Worm (Caenorhabditis elegans): ENCODE data around the gene his-64.
A peak's percentile ranks its signal among the peaks of the same experiment; 100 is the strongest.
"Not testable (repeated sequence)": the region's sequence is repeated elsewhere in the genome, so short reads cannot be mapped to it uniquely, and the experiment has no call there.

The his-64 gene

ce11 chrIV:11403288-11403991, 3.5 kb upstream of the his-64 start, which contains the start of the genes memi-3 and cyp-31A2:
TSS of gene memi-3 (minus strand) at chrIV:11403338.
TSS of gene cyp-31A2 (plus strand) at chrIV:11403961.
- TF ChIP-seq him-1 (tag; optimal IDR thresholded peaks at IDR 0.05), result no peak
- peak; percentile 8 for TF ChIP-seq W03F9.2 (tag; optimal IDR thresholded peaks at IDR 0.05)

DNA sequence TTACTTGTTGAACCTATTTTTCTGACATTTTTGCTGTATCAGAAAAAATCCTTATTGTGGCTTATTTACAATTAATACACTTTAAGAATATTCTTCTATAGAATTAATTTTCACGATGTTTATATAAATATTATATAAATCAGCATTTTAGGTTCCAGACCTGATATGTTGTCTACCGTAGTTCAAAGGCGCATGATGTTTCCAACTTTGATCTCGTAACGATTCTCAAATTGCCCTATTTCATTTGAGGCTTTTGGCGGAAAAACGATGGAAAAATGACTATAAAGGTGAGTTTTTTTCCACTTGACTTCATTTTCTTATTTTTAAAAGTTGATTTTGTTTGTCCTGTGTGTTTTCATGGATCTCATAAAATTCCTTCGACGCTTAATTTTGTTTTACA, 3.2 kb downstream of the his-64 start, which contains the start of gene gfat-2:
gfat-2 (plus strand) TSS at position 145 of the 400 bp plus-strand sequence.
- TF ChIP-seq him-1 (tag; optimal IDR thresholded peaks at IDR 0.05) (no peak), W03F9.2 (tag; optimal IDR thresholded peaks at IDR 0.05) (no peak), dao-5 (tag; optimal IDR thresholded peaks at IDR 0.05) (no peak)

DNA sequence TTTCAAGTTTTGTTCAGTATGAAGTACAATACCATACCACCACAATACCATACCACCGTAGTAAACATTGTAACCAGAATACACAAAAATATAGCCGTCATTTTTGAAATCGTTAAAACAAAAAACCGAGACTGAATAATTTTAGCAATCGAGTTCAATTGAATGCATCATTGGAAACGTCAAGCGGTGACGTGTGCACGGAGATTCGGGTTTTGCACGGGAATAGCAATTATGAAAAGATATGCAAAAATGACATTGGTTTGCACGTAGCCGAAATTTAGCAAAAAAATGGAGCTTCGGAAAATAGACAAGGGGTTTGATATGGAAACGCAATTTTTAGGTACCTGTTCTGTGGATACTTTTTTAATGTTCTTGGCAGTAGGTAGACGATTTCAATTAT, 8.0 kb downstream of the his-64 start, which contains the start of gene F22B3.10:
F22B3.10 (minus strand) TSS at position 101 of the 400 bp plus-strand sequence.
- no peak for TF ChIP-seq him-1 (tag; optimal IDR thresholded peaks at IDR 0.05)
- no peak for TF ChIP-seq W03F9.2 (tag; optimal IDR thresholded peaks at IDR 0.05)
- TF ChIP-seq dao-5 (tag; optimal IDR thresholded peaks at IDR 0.05), result no peak

ce11 chrIV:11416724-11417123, 9.8 kb downstream of the his-64 start, which contains the start of gene F22B3.5:
TSS of gene F22B3.5 (minus strand) at chrIV:11416824.
- TF ChIP-seq W03F9.2, him-1, dao-5 (tag; optimal IDR thresholded peaks at IDR 0.05): not testable (repeated sequence)

DNA sequence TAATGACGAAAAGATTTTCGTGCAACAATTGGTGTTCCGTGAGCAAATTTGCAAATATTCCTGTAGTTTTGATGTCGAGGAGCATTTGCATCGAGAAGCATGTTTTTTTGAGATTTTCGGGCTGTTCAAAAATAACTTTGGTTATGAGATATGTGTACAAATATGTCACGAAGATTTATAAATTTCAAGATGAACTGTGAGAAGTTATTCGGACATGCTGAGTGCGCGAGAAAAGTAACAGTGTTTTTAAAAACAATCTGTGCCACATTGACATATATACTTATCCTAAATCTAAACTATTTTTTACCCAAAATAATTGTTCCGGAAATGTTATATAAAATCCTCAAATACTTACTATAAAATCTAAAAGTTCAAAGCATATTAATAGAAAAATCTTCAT, 14.8 kb downstream of the his-64 start, which contains the start of gene F22B3.7:
F22B3.7 (minus strand) TSS at position 101 of the 400 bp plus-strand sequence.
- TF ChIP-seq dao-5 (tag; optimal IDR thresholded peaks at IDR 0.05) (no peak), him-1 (tag; optimal IDR thresholded peaks at IDR 0.05) (no peak), W03F9.2 (tag; optimal IDR thresholded peaks at IDR 0.05) (no peak)

ce11 chrIV:11424830-11425229, 17.9 kb downstream of the his-64 start, which contains the start of gene F22B3.8:
TSS of gene F22B3.8 (minus strand) at chrIV:11424930.
- TF ChIP-seq him-1 (tag; optimal IDR thresholded peaks at IDR 0.05) (no peak), W03F9.2 (tag; optimal IDR thresholded peaks at IDR 0.05) (no peak), dao-5 (tag; optimal IDR thresholded peaks at IDR 0.05) (no peak)

DNA sequence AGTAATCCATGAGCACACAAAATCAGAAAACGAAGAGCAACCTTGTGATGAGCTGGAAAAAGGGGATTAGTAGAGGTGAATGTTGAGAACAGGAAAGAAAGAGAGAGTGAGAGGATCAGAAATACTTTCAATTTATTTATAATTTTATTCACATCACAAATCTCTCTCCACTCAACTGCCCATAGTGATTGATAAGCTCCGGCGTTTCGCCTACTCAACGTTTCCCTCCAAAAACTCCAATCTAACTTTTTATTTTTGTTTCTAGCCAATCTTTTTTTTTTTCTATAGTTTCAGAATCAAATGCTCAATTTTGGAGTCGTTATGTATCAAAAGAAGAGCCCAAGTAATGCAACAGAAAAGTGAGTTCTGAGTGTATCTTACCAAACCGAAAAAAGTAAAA, 18.5 kb downstream of the his-64 start, which contains the start of gene kin-4:
kin-4 (plus strand) TSS at position 301 of the 400 bp plus-strand sequence.
- TF ChIP-seq dao-5 (tag; optimal IDR thresholded peaks at IDR 0.05) (no peak), him-1 (tag; optimal IDR thresholded peaks at IDR 0.05) (no peak), W03F9.2 (tag; optimal IDR thresholded peaks at IDR 0.05) (no peak)

DNA sequence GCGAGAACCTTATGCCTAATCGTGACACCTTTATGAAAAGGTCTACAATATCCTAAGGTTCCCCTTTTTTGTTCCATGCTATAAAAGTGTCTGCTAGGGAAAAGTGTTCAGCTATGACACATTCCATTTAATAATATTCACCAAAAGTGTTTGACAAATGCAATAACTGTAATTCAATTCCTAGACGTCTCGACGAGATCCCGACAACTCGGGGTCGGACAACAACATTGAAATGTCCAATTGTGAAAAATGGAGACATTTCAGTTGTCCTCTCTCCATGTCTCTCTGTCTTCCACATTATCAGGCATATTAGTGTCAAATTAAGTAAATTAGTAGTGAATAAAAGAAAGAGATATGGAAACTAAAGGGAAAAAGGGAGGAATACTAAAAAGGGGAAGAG, 24.5 kb downstream of the his-64 start:
- TF ChIP-seq dao-5 (tag; optimal IDR thresholded peaks at IDR 0.05), result no peak
- no peak for TF ChIP-seq him-1 (tag; optimal IDR thresholded peaks at IDR 0.05)
- no peak for TF ChIP-seq W03F9.2 (tag; optimal IDR thresholded peaks at IDR 0.05)

ce11 chrIV:11433709-11434108, 26.8 kb downstream of the his-64 start:
- TF ChIP-seq W03F9.2 (tag; optimal IDR thresholded peaks at IDR 0.05) (peak; percentile 46), dao-5 (tag; optimal IDR thresholded peaks at IDR 0.05) (no peak), him-1 (tag; optimal IDR thresholded peaks at IDR 0.05) (peak; percentile 26)

DNA sequence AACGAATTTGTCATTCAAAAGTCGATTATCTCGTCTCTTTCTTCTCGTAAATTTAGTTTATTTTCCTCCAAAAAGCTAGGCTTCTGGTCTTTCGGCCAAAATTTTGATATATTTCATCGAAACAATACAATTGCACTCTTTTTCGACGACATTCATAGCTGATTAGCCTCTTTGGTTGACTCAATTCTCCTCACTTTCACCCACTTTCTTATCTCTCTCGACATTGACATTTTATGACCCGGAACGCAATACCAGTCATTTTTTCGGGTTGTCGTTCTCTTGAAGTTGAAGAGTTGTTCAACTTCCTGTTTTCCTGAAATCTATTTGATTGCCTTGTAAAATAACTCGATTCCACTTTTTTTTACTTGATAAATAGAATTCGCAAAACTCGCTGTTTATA, 27.7 kb downstream of the his-64 start:
- TF ChIP-seq W03F9.2 (tag; optimal IDR thresholded peaks at IDR 0.05) (no peak), him-1 (tag; optimal IDR thresholded peaks at IDR 0.05) (no peak), dao-5 (tag; optimal IDR thresholded peaks at IDR 0.05) (no peak)

DNA sequence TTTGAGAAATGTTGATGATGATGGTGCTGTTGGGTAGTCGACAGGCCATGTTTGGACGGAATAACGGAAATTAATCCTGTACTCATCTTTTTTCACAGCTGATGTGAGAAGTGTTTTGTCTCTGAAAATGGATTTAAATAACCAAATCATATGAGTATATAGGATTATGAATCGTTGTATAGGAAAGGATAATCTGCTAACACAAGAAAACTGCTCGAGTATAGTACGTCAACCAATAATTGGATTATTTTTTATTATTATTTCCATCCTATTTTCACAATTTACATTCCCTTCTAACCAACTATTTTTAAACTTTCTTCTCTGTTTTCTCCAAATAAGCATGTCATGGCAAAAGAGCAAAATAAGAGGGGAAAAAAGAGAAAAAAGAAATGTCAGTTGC, 28.8 kb downstream of the his-64 start:
- TF ChIP-seq W03F9.2 (tag; optimal IDR thresholded peaks at IDR 0.05), result no peak
- no peak for TF ChIP-seq him-1 (tag; optimal IDR thresholded peaks at IDR 0.05)
- TF ChIP-seq dao-5 (tag; optimal IDR thresholded peaks at IDR 0.05), result no peak

DNA sequence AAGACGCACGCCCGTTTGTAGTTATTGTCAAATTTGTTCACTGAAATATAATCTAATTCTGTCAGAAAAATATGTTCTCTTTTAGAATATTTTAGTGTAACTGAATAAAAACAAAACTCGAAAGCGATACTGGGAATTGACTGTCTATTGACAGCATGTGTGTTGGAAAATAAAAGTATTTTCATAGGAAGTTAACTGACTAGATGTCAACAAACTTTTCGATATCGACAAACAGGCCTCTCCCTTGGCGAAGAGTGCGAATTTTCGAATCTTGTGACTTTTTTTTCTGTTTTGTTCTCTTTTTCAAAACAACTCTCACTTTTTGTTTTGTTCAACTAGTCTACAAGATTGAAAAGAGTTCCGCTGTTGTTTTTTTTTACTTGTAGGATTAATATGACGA, 31.3 kb downstream of the his-64 start:
- TF ChIP-seq dao-5 (tag; optimal IDR thresholded peaks at IDR 0.05), result no peak
- no peak for TF ChIP-seq W03F9.2 (tag; optimal IDR thresholded peaks at IDR 0.05)

- TF ChIP-seq W03F9.2 (tag; optimal IDR thresholded peaks at IDR 0.05) (no peak), dao-5 (tag; optimal IDR thresholded peaks at IDR 0.05) (no peak), him-1 (tag; optimal IDR thresholded peaks at IDR 0.05) (no peak)
These were observed 46.0 kb downstream of the his-64 start for ce11 chrIV:11452928-11453327.

- TF ChIP-seq him-1 (tag; optimal IDR thresholded peaks at IDR 0.05) (no peak), dao-5 (tag; optimal IDR thresholded peaks at IDR 0.05) (no peak), W03F9.2 (tag; optimal IDR thresholded peaks at IDR 0.05) (no peak)
These were observed 48.9 kb downstream of the his-64 start for ce11 chrIV:11455824-11456223.
